Fruit fly (Drosophila melanogaster) whole organism, embryonic: ENCODE measurements around the gene CG32679.

Experiments used
- Antp ChIP-seq: fragments of 200-800 bp; sonication (Bioruptor generic); optimal IDR thresholded peaks from 3 replicates; lab custom pipeline; 2016; ENCODE audit warnings: missing biosample characterization, missing genetic modification characterization
- Atf3 ChIP-seq: fragments of 200-800 bp; sonication (Bioruptor generic); optimal IDR thresholded peaks from 3 replicates; lab custom pipeline; 2016; ENCODE audit warnings: missing biosample characterization, missing genetic modification characterization
- BEAF-32 ChIP-seq: fragments of 200-800 bp; sonication (Bioruptor generic); optimal IDR thresholded peaks from 3 replicates; lab custom pipeline; 2017; ENCODE audit warnings: missing biosample characterization, missing genetic modification characterization, mild to moderate bottlenecking, moderate library complexity, missing genetic modification reagents
- CG10654 ChIP-seq: fragments of 200-800 bp; sonication (Bioruptor generic); optimal IDR thresholded peaks from 2 replicates; lab custom pipeline; 2016; ENCODE audit warnings: missing biosample characterization, missing genetic modification characterization
- CG10979 ChIP-seq: fragments of 200-800 bp; sonication (Bioruptor generic); optimal IDR thresholded peaks from 2 replicates; lab custom pipeline; 2018; ENCODE audit warnings: missing biosample characterization, mild to moderate bottlenecking, missing genetic modification characterization, moderate library complexity
- CG11093 ChIP-seq: fragments of 200-800 bp; sonication (Bioruptor generic); IDR thresholded peaks from 3 replicates; pipeline ENCODE4 v1.3.6; 2022; ENCODE audit warnings: missing biosample characterization, missing genetic modification characterization
- CG11696 ChIP-seq: fragments of 200-800 bp; sonication (Bioruptor generic); IDR thresholded peaks from 2 replicates; pipeline ENCODE4 v1.3.6; 2022; ENCODE audit warnings: missing biosample characterization, missing genetic modification characterization
- CG12942 ChIP-seq: fragments of 200-800 bp; sonication (Bioruptor generic); optimal IDR thresholded peaks from 3 replicates; lab custom pipeline; 2016; ENCODE audit warnings: missing biosample characterization, missing genetic modification characterization
- CG15479 ChIP-seq: fragments of 200-800 bp; sonication (Bioruptor generic); optimal IDR thresholded peaks from 3 replicates; lab custom pipeline; 2019; ENCODE audit warnings: missing biosample characterization, mild to moderate bottlenecking, missing genetic modification characterization, moderate library complexity
- CG17568 ChIP-seq: fragments of 200-800 bp; sonication (Bioruptor generic); optimal IDR thresholded peaks from 2 replicates; lab custom pipeline; 2018; ENCODE audit warnings: missing biosample characterization, mild to moderate bottlenecking, missing genetic modification characterization, moderate library complexity
- CG18011 ChIP-seq: fragments of 200-800 bp; sonication (Bioruptor generic); optimal IDR thresholded peaks from 2 replicates; lab custom pipeline; 2017; ENCODE audit warnings: missing biosample characterization, missing genetic modification characterization, mild to moderate bottlenecking, moderate library complexity, missing genotype
- CG2116 ChIP-seq: fragments of 200-800 bp; sonication (Bioruptor generic); optimal IDR thresholded peaks from 3 replicates; lab custom pipeline; 2018; ENCODE audit warnings: missing biosample characterization, mild to moderate bottlenecking, missing genetic modification characterization
- CG2889 ChIP-seq: fragments of 200-800 bp; sonication (Bioruptor generic); IDR thresholded peaks from 3 replicates; pipeline ENCODE4 v1.3.6; 2022; ENCODE audit warnings: missing biosample characterization, missing genetic modification characterization
- CG7839 ChIP-seq: fragments of 200-800 bp; sonication (Bioruptor generic); optimal IDR thresholded peaks from 3 replicates; lab custom pipeline; 2018; ENCODE audit warnings: missing biosample characterization, mild to moderate bottlenecking, missing genetic modification characterization, moderate library complexity
- CHES-1-like ChIP-seq: fragments of 200-800 bp; sonication (Bioruptor generic); optimal IDR thresholded peaks from 2 replicates; lab custom pipeline; 2016; ENCODE audit warnings: missing biosample characterization, missing genetic modification characterization
- Camta ChIP-seq: fragments of 200-800 bp; sonication (Bioruptor generic); optimal IDR thresholded peaks from 2 replicates; lab custom pipeline; 2016; ENCODE audit warnings: missing biosample characterization, missing genetic modification characterization
- Chrac-16 ChIP-seq: fragments of 200-800 bp; sonication (Bioruptor generic); optimal IDR thresholded peaks from 3 replicates; lab custom pipeline; 2016; ENCODE audit warnings: missing biosample characterization, missing genetic modification characterization
- Fer2 ChIP-seq: fragments of 200-800 bp; sonication (Bioruptor generic); optimal IDR thresholded peaks from 2 replicates; lab custom pipeline; 2018; ENCODE audit warnings: missing biosample characterization, mild to moderate bottlenecking, missing genetic modification characterization, moderate library complexity
- Lhr ChIP-seq: fragments of 200-800 bp; sonication (Bioruptor generic); optimal IDR thresholded peaks from 3 replicates; lab custom pipeline; 2017; ENCODE audit warnings: mild to moderate bottlenecking, missing biosample characterization, missing genetic modification reagents, missing genetic modification characterization
- Max ChIP-seq: fragments of 200-800 bp; sonication (Bioruptor generic); optimal IDR thresholded peaks from 2 replicates; lab custom pipeline; 2016; ENCODE audit warnings: missing biosample characterization, mild to moderate bottlenecking, missing genetic modification characterization
- Oli ChIP-seq: fragments of 200-800 bp; sonication (Bioruptor generic); optimal IDR thresholded peaks from 2 replicates; lab custom pipeline; 2018; ENCODE audit warnings: missing biosample characterization, mild to moderate bottlenecking, missing genetic modification characterization, moderate library complexity
- bbx ChIP-seq: fragments of 200-800 bp; sonication (Bioruptor generic); IDR thresholded peaks from 2 replicates; pipeline ENCODE4 v1.3.6; 2022; ENCODE audit warnings: missing biosample characterization, missing genetic modification characterization; ENCODE audit not compliant: partially characterized antibody
- bigmax ChIP-seq: fragments of 200-800 bp; sonication (Bioruptor generic); optimal IDR thresholded peaks from 2 replicates; lab custom pipeline; 2018; ENCODE audit warnings: missing biosample characterization, mild to moderate bottlenecking, missing genetic modification characterization
- cato ChIP-seq: fragments of 200-800 bp; sonication (Bioruptor generic); optimal IDR thresholded peaks from 2 replicates; lab custom pipeline; 2016; ENCODE audit warnings: missing biosample characterization, missing genetic modification characterization, borderline replicate concordance
- crc ChIP-seq: fragments of 200-800 bp; sonication (Bioruptor generic); optimal IDR thresholded peaks from 2 replicates; lab custom pipeline; 2016; ENCODE audit warnings: missing biosample characterization, missing genetic modification characterization
- dpn ChIP-seq, 2 experiments: fragments of 200-800 bp; sonication (Bioruptor generic); optimal IDR thresholded peaks; 3 replicates each; lab custom pipeline; 2016; ENCODE audit warnings: missing biosample characterization in 2 of 2, missing genetic modification characterization in 2 of 2
- fd102C ChIP-seq: fragments of 200-800 bp; sonication (Bioruptor generic); optimal IDR thresholded peaks from 2 replicates; lab custom pipeline; 2018; ENCODE audit warnings: missing biosample characterization, mild to moderate bottlenecking, missing genetic modification characterization, moderate library complexity
- fd96Cb ChIP-seq: fragments of 200-800 bp; sonication (Bioruptor generic); optimal IDR thresholded peaks from 2 replicates; lab custom pipeline; 2018; ENCODE audit warnings: missing biosample characterization, mild to moderate bottlenecking, missing genetic modification characterization, moderate library complexity
- ham ChIP-seq: fragments of 200-800 bp; sonication (Bioruptor generic); IDR thresholded peaks from 2 replicates; pipeline ENCODE4 v1.3.6; 2022; ENCODE audit warnings: missing biosample characterization, missing genetic modification characterization
- lov ChIP-seq, 2 experiments: fragments of 200-800 bp in 1 of 2; fragments of >200 bp in 1 of 2; sonication (Bioruptor generic) in 1 of 2; IDR thresholded peaks in 1 of 2; optimal IDR thresholded peaks in 1 of 2; 2 replicates in 1 of 2; 3 replicates in 1 of 2; pipeline versions ENCODE4 v1.3.6 to Lab custom; 2017 to 2022; ENCODE audit warnings: missing biosample characterization in 1 of 2, missing genetic modification characterization in 1 of 2
- pho ChIP-seq: fragments of 200-800 bp; sonication (Bioruptor generic); optimal IDR thresholded peaks from 2 replicates; lab custom pipeline; 2016; ENCODE audit warnings: missing biosample characterization, missing genetic modification characterization
- pita ChIP-seq: fragments of 200-800 bp; sonication (Bioruptor generic); optimal IDR thresholded peaks from 2 replicates; lab custom pipeline; 2017; ENCODE audit warnings: missing biosample characterization, mild to moderate bottlenecking, missing genetic modification characterization
- pzg ChIP-seq: fragments of 200-800 bp; sonication (Bioruptor generic); optimal IDR thresholded peaks from 3 replicates; lab custom pipeline; 2018; ENCODE audit warnings: missing biosample characterization, mild to moderate bottlenecking, missing genetic modification characterization, moderate library complexity
- slp2 ChIP-seq: fragments of 200-800 bp; sonication (Bioruptor generic); optimal IDR thresholded peaks from 2 replicates; lab custom pipeline; 2016; ENCODE audit warnings: missing biosample characterization, missing genetic modification characterization
- sr ChIP-seq: fragments of 200-800 bp; sonication (Bioruptor generic); IDR thresholded peaks from 3 replicates; pipeline ENCODE4 v1.3.6; 2022; ENCODE audit warnings: missing biosample characterization, missing genetic modification characterization
- tup ChIP-seq: fragments of 200-800 bp; sonication (Bioruptor generic); optimal IDR thresholded peaks from 2 replicates; lab custom pipeline; 2016; ENCODE audit warnings: missing biosample characterization, mild to moderate bottlenecking, missing genetic modification characterization, moderate library complexity
- tx ChIP-seq: fragments of 200-800 bp; sonication (Bioruptor generic); optimal IDR thresholded peaks from 2 replicates; lab custom pipeline; 2016; ENCODE audit warnings: missing biosample characterization, missing genetic modification characterization
- vnd ChIP-seq: fragments of 200-800 bp; sonication (Bioruptor generic); IDR thresholded peaks from 3 replicates; pipeline ENCODE4 v1.3.6; 2022; ENCODE audit warnings: missing biosample characterization, missing genetic modification characterization; ENCODE audit not compliant: partially characterized antibody
- yki ChIP-seq: fragments of >200 bp; optimal IDR thresholded peaks from 3 replicates; lab custom pipeline; 2018

Gene CG32679

dm6 chrX:10325567-10326345, 41.5 kb downstream of the CG32679 start, which contains the start of gene alpha-Man-Ia (continued):
- TF ChIP-seq bbx (0 out of 2 replicates have a peak, but pooled peaks have one; percentile 20), CG12942 (GFP tag; lab: Kevin White, UChicago) (peak; percentile 21), CG7839 (tag; lab: Kevin White, UChicago) (peak; percentile 36), fd102C (GFP tag; lab: Kevin White, UChicago) (no peak), Antp (GFP tag; lab: Kevin White, UChicago) (peak; percentile 49), CG11093 (GFP tag; lab: Robert Waterston, UW) (no peak), CG2889 (GFP tag; lab: Robert Waterston, UW) (no peak), ham (GFP tag; lab: Robert Waterston, UW) (no peak), pita (GFP tag; lab: Kevin White, UChicago) (no peak), CG15479 (GFP tag; lab: Kevin White, UChicago) (no peak), sr (GFP tag; lab: Robert Waterston, UW) (no peak), Max (peak; percentile 31), bigmax (GFP tag; lab: Kevin White, UChicago) (no peak), CHES-1-like (GFP tag; lab: Kevin White, UChicago) (peak; percentile 58), dpn (GFP tag; optimal IDR thresholded peaks at IDR 0.05; lab: Kevin White, UChicago) (peak; percentile 22 to 41), Chrac-16 (GFP tag; lab: Kevin White, UChicago) (no peak), CG17568 (no peak), yki (lab: Kevin White, UChicago) (no peak), Atf3 (peak; percentile 8), pzg (GFP tag; lab: Kevin White, UChicago) (peak; percentile 74), lov (optimal IDR thresholded peaks at IDR 0.05; lab: Kevin White, UChicago) (no peak), lov (GFP tag; IDR thresholded peaks at IDR 0.05; lab: Robert Waterston, UW) (no peak), BEAF-32 (GFP tag; lab: Kevin White, UChicago) (peak; percentile 66), pho (GFP tag; lab: Kevin White, UChicago) (peak; percentile 39), slp2 (GFP tag; lab: Kevin White, UChicago) (no peak), Fer2 (tag; lab: Kevin White, UChicago) (no peak), CG11696 (GFP tag; lab: Robert Waterston, UW) (no peak), tx (GFP tag; lab: Kevin White, UChicago) (peak; percentile 36), Camta (GFP tag; lab: Kevin White, UChicago) (peak; percentile 14), CG18011 (no peak), CG10979 (tag; lab: Kevin White, UChicago) (no peak), vnd (GFP tag; lab: Robert Waterston, UW) (0 out of 3 replicates have a peak, but pooled peaks have one; percentile 23), CG2116 (peak; percentile 78), CG10654 (GFP tag; lab: Kevin White, UChicago) (no peak), crc (GFP tag; lab: Kevin White, UChicago) (no peak), fd96Cb (tag; lab: Kevin White, UChicago) (no peak), cato (GFP tag; lab: Kevin White, UChicago) (no peak), Lhr (peak; percentile 37), tup (GFP tag; lab: Kevin White, UChicago) (no peak), Oli (tag; lab: Kevin White, UChicago) (peak; percentile 7)
- TF ChIP-seq, all 482 proteins: peak for 139
